Worm (Caenorhabditis elegans) whole organism, early embryonic: ENCODE results near the gene rsd-2.

ENCODE experiments used
- hmbx-1 ChIP-seq: sonication (generic microtip); optimal IDR thresholded peaks from 2 replicates; lab custom pipeline; 2016; ENCODE audit warnings: mild to moderate bottlenecking, missing genetic modification characterization, missing compliant biosample characterization

The rsd-2 gene

ce11 chrIV:13472011-13472410, 68.1 kb downstream of the rsd-2 start, which contains the start of the genes ttbk-8.1 and Y38H8A.4:
Gene ttbk-8.1, plus strand, starts transcription at chrIV:13472311.
Gene Y38H8A.4, minus strand, starts transcription at chrIV:13472376.
- no peak for TF ChIP-seq hmbx-1 (tag; lab: Kevin White, UChicago)
